Worm (Caenorhabditis elegans) whole organism, L4 larva: ENCODE data around the gene pqn-25.

Source experiments
- ceh-82 ChIP-seq: sonication (generic microtip); optimal IDR thresholded peaks from 2 replicates; lab custom pipeline; 2017; ENCODE audit warnings: missing biosample characterization, missing genetic modification characterization
- fkh-10 ChIP-seq: fragments of 150-350 bp; optimal IDR thresholded peaks from 2 replicates; lab custom pipeline; 2014; ENCODE audit warnings: missing biosample characterization, missing genetic modification reagents, missing genetic modification characterization
- fos-1 ChIP-seq: fragments of 150-350 bp; optimal IDR thresholded peaks from 2 replicates; lab custom pipeline; 2014; ENCODE audit warnings: missing biosample characterization, missing genetic modification characterization
- pha-4 ChIP-seq, 2 experiments: fragments of 150-350 bp in 1 of 2; fragments of 200-800 bp in 1 of 2; sonication (Bioruptor generic) in 1 of 2; IDR thresholded peaks in 1 of 2; optimal IDR thresholded peaks in 1 of 2; 2 replicates each; pipeline versions ENCODE4 v1.3.6 to Lab custom; 2014 to 2022; ENCODE audit warnings: missing genetic modification characterization in 2 of 2, missing genetic modification reagents in 2 of 2, missing biosample characterization in 1 of 2, missing compliant biosample characterization in 1 of 2
- skn-1 ChIP-seq: fragments of 150-350 bp; optimal IDR thresholded peaks from 2 replicates; lab custom pipeline; 2014; ENCODE audit warnings: missing biosample characterization, missing genetic modification characterization
- zfp-2 ChIP-seq: sonication (generic microtip); optimal IDR thresholded peaks from 2 replicates; lab custom pipeline; 2016; ENCODE audit warnings: mild to moderate bottlenecking, missing genetic modification characterization, missing compliant biosample characterization

DNA sequence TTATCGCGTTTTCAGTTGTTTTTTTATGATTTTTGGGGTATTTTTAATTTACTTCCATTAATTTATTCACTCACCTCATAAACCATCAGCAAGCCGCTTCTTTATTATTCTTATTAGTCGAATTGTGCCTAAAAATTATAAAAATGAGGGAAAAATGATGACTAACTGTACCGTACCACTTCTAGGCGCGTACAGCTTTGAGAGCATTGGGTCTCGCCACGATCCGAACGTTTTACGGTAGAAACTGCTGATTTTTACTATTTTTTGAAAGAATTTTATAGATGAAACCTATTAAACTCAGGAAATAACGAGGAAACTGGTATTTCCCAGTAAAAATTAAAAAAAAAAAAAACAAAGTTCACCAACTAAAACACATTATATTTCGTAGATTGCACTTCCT is 30.6 kb upstream of the pqn-25 start, which contains the start of gene D1044.6:
- TF ChIP-seq zfp-2 (tag; lab: Kevin White, UChicago) (no peak), skn-1 (no peak), ceh-82 (tag; lab: Kevin White, UChicago) (no peak), fkh-10 (no peak), fos-1 (tag; lab: Kevin White, UChicago) (no peak), pha-4 (GFP tag; IDR thresholded peaks at IDR 0.05; lab: Robert Waterston, UW) (no peak), pha-4 (tag; optimal IDR thresholded peaks at IDR 0.05; lab: Kevin White, UChicago) (no peak)
